Fruit fly (Drosophila melanogaster) whole organism, embryonic: ENCODE measurements around the gene kud.

ENCODE experiments used
- Ada2b ChIP-seq: fragments of 200-800 bp; sonication (Bioruptor generic); IDR thresholded peaks from 2 replicates; pipeline ENCODE4 v1.3.6; 2022; ENCODE audit warnings: missing biosample characterization, missing genetic modification characterization
- Atf6 ChIP-seq: fragments of 200-800 bp; sonication (Bioruptor generic); IDR thresholded peaks from 2 replicates; pipeline ENCODE4 v1.3.6; 2022; ENCODE audit warnings: missing biosample characterization, missing genetic modification characterization
- CG10274 ChIP-seq: fragments of 200-800 bp; sonication (Bioruptor generic); optimal IDR thresholded peaks from 3 replicates; lab custom pipeline; 2017; ENCODE audit warnings: missing biosample characterization, mild to moderate bottlenecking, missing genetic modification characterization
- CG11247 ChIP-seq: fragments of 200-800 bp; sonication (Bioruptor generic); IDR thresholded peaks from 2 replicates; pipeline ENCODE4 v1.3.6; 2022; ENCODE audit warnings: missing biosample characterization, missing genetic modification characterization
- CG14014 ChIP-seq: fragments of 200-800 bp; sonication (Bioruptor generic); IDR thresholded peaks from 2 replicates; pipeline ENCODE4 v1.3.6; 2022; ENCODE audit warnings: missing biosample characterization, missing genetic modification characterization
- CG14050 ChIP-seq: fragments of 200-800 bp; sonication (Bioruptor generic); IDR thresholded peaks from 3 replicates; pipeline ENCODE4 v1.3.6; 2022; ENCODE audit warnings: missing biosample characterization, missing genetic modification characterization
- CG14441 ChIP-seq: fragments of 200-800 bp; sonication (Bioruptor generic); IDR thresholded peaks from 2 replicates; pipeline ENCODE4 v1.3.6; 2022; ENCODE audit warnings: missing biosample characterization, missing genetic modification characterization
- CG15269 ChIP-seq: fragments of 200-800 bp; sonication (Bioruptor generic); optimal IDR thresholded peaks from 2 replicates; lab custom pipeline; 2018; ENCODE audit warnings: missing biosample characterization, mild to moderate bottlenecking, missing genetic modification characterization, moderate library complexity
- CG18011 ChIP-seq: fragments of 200-800 bp; sonication (Bioruptor generic); optimal IDR thresholded peaks from 2 replicates; lab custom pipeline; 2017; ENCODE audit warnings: missing biosample characterization, missing genetic modification characterization, mild to moderate bottlenecking, moderate library complexity, missing genotype
- CG2678 ChIP-seq: fragments of 200-800 bp; sonication (Bioruptor generic); optimal IDR thresholded peaks from 3 replicates; lab custom pipeline; 2019; ENCODE audit warnings: missing biosample characterization, mild to moderate bottlenecking, missing genetic modification characterization, moderate library complexity
- CG30403 ChIP-seq: fragments of 200-800 bp; sonication (Bioruptor generic); optimal IDR thresholded peaks from 3 replicates; lab custom pipeline; 2016; ENCODE audit warnings: missing biosample characterization, missing genetic modification characterization
- CG3281 ChIP-seq: fragments of 200-800 bp; sonication (Bioruptor generic); optimal IDR thresholded peaks from 3 replicates; lab custom pipeline; 2017; ENCODE audit warnings: missing biosample characterization, mild to moderate bottlenecking, missing genetic modification characterization
- CG33557 ChIP-seq: fragments of 200-800 bp; sonication (Bioruptor generic); optimal IDR thresholded peaks from 2 replicates; lab custom pipeline; 2019; ENCODE audit warnings: missing biosample characterization, mild to moderate bottlenecking, missing genetic modification characterization, moderate library complexity
- CG34376 ChIP-seq: fragments of 200-800 bp; sonication (Bioruptor generic); optimal IDR thresholded peaks from 2 replicates; lab custom pipeline; 2018; ENCODE audit warnings: missing biosample characterization, mild to moderate bottlenecking, missing genetic modification characterization
- CG42726 ChIP-seq: fragments of 200-800 bp; sonication (Bioruptor generic); IDR thresholded peaks from 2 replicates; pipeline ENCODE4 v1.3.6; 2022; ENCODE audit warnings: missing biosample characterization, missing genetic modification characterization; ENCODE audit not compliant: partially characterized antibody
- CG7372 ChIP-seq: fragments of 200-800 bp; sonication (Bioruptor generic); IDR thresholded peaks from 2 replicates; pipeline ENCODE4 v1.3.6; 2022; ENCODE audit warnings: missing biosample characterization, missing genetic modification characterization
- CG7745 ChIP-seq: fragments of 200-800 bp; sonication (Bioruptor generic); optimal IDR thresholded peaks from 2 replicates; lab custom pipeline; 2018; ENCODE audit warnings: missing biosample characterization, mild to moderate bottlenecking, missing genetic modification characterization, moderate library complexity
- CG7987 ChIP-seq: fragments of 200-800 bp; sonication (Bioruptor generic); optimal IDR thresholded peaks from 2 replicates; lab custom pipeline; 2018; ENCODE audit warnings: missing biosample characterization, mild to moderate bottlenecking, missing genetic modification characterization, moderate library complexity
- CG8944 ChIP-seq: fragments of 200-800 bp; sonication (Bioruptor generic); optimal IDR thresholded peaks from 3 replicates; lab custom pipeline; 2016; ENCODE audit warnings: missing biosample characterization, missing genetic modification characterization
- CG9215 ChIP-seq: fragments of 200-800 bp; sonication (Bioruptor generic); IDR thresholded peaks from 2 replicates; pipeline ENCODE4 v1.3.6; 2022; ENCODE audit warnings: missing biosample characterization, missing genetic modification characterization
- CG9932 ChIP-seq: fragments of 200-800 bp; sonication (Bioruptor generic); IDR thresholded peaks from 2 replicates; pipeline ENCODE4 v1.3.6; 2022; ENCODE audit warnings: missing biosample characterization, missing genetic modification characterization
- Ets65A ChIP-seq: fragments of 200-800 bp; sonication (Bioruptor generic); peaks from one replicate; lab custom pipeline; 2016; ENCODE audit warnings: missing biosample characterization, missing genetic modification characterization
- HHEX ChIP-seq: fragments of 200-800 bp; sonication (Bioruptor generic); optimal IDR thresholded peaks from 3 replicates; lab custom pipeline; 2017; ENCODE audit warnings: missing biosample characterization, mild to moderate bottlenecking, missing genetic modification characterization, missing genetic modification reagents
- Hmr ChIP-seq: fragments of 200-800 bp; sonication (Bioruptor generic); optimal IDR thresholded peaks from 3 replicates; lab custom pipeline; 2017; ENCODE audit warnings: mild to moderate bottlenecking, missing biosample characterization, missing genetic modification reagents, missing genetic modification characterization
- Hmx ChIP-seq: fragments of 200-800 bp; sonication (Bioruptor generic); optimal IDR thresholded peaks from 2 replicates; lab custom pipeline; 2016; ENCODE audit warnings: missing biosample characterization, missing genetic modification characterization
- Hr51 ChIP-seq, 2 experiments: fragments of 200-800 bp; sonication (Bioruptor generic); optimal IDR thresholded peaks; 2 replicates in 1 of 2; 3 replicates in 1 of 2; lab custom pipeline; 2016 to 2018; ENCODE audit warnings: missing biosample characterization in 2 of 2, missing genetic modification characterization in 2 of 2, mild to moderate bottlenecking in 1 of 2, moderate library complexity in 1 of 2
- MESR4 ChIP-seq: fragments of 200-800 bp; sonication (Bioruptor generic); optimal IDR thresholded peaks from 2 replicates; lab custom pipeline; 2018; ENCODE audit warnings: missing biosample characterization, mild to moderate bottlenecking, missing genetic modification characterization, moderate library complexity
- Med ChIP-seq: fragments of 200-800 bp; sonication (Bioruptor generic); peaks from one replicate; lab custom pipeline; 2016; ENCODE audit warnings: missing biosample characterization, missing genetic modification characterization, mild to moderate bottlenecking, inconsistent platforms, moderate library complexity
- NC2β ChIP-seq: fragments of 200-800 bp; sonication (Bioruptor generic); optimal IDR thresholded peaks from 2 replicates; lab custom pipeline; 2016; ENCODE audit warnings: missing biosample characterization, missing genetic modification characterization
- Ravus ChIP-seq: fragments of 200-800 bp; sonication (Bioruptor generic); IDR thresholded peaks from 2 replicates; pipeline ENCODE4 v1.3.6; 2022; ENCODE audit warnings: missing biosample characterization, missing genetic modification characterization
- Rx ChIP-seq: fragments of 200-800 bp; sonication (Bioruptor generic); IDR thresholded peaks from 2 replicates; pipeline ENCODE4 v1.3.6; 2022; ENCODE audit warnings: missing biosample characterization, missing genetic modification characterization
- Side ChIP-seq: fragments of 200-800 bp; sonication (Bioruptor generic); optimal IDR thresholded peaks from 2 replicates; lab custom pipeline; 2016; ENCODE audit warnings: missing biosample characterization, missing genetic modification characterization
- Taf1 ChIP-seq: fragments of 200-800 bp; sonication (Bioruptor generic); IDR thresholded peaks from 2 replicates; pipeline ENCODE4 v1.3.6; 2022; ENCODE audit warnings: missing biosample characterization, missing genetic modification characterization
- Trl ChIP-seq, 3 experiments: fragments of >200 bp in 2 of 3; fragments of 200-800 bp in 1 of 3; sonication (Bioruptor generic) in 1 of 3; optimal IDR thresholded peaks; 2 replicates in 1 of 3; 3 replicates in 2 of 3; lab custom pipeline; 2016 to 2017; ENCODE audit warnings: missing biosample characterization in 1 of 3, missing genetic modification characterization in 1 of 3
- crp ChIP-seq, 2 experiments: fragments of 200-800 bp; sonication (Bioruptor generic); optimal IDR thresholded peaks; 2 replicates in 1 of 2; 3 replicates in 1 of 2; lab custom pipeline; 2017; ENCODE audit warnings: missing biosample characterization in 2 of 2, missing genetic modification characterization in 2 of 2, mild to moderate bottlenecking in 1 of 2, moderate library complexity in 1 of 2
- cwo ChIP-seq: fragments of 200-800 bp; sonication (Bioruptor generic); optimal IDR thresholded peaks from 3 replicates; lab custom pipeline; 2017; ENCODE audit warnings: missing biosample characterization, missing genetic modification characterization, mild to moderate bottlenecking, moderate library complexity, missing genetic modification reagents
- grn ChIP-seq: fragments of 200-800 bp; sonication (Bioruptor generic); optimal IDR thresholded peaks from 3 replicates; lab custom pipeline; 2017; ENCODE audit warnings: missing biosample characterization, missing genetic modification characterization
- gsb ChIP-seq: fragments of 200-800 bp; sonication (Bioruptor generic); IDR thresholded peaks from 2 replicates; pipeline ENCODE4 v1.3.6; 2022; ENCODE audit warnings: missing biosample characterization, missing genetic modification characterization
- hkb ChIP-seq, 2 experiments: fragments of 200-800 bp in 1 of 2; fragments of >200 bp in 1 of 2; sonication (Bioruptor generic) in 1 of 2; IDR thresholded peaks in 1 of 2; optimal IDR thresholded peaks in 1 of 2; 2 replicates each; pipeline versions ENCODE4 v1.3.6 to Lab custom; 2017 to 2022; ENCODE audit warnings: missing biosample characterization in 1 of 2, missing genetic modification characterization in 1 of 2
- ind ChIP-seq: fragments of 200-800 bp; sonication (Bioruptor generic); optimal IDR thresholded peaks from 3 replicates; lab custom pipeline; 2016; ENCODE audit warnings: missing biosample characterization, missing genetic modification characterization
- lbe ChIP-seq: fragments of 200-800 bp; sonication (Bioruptor generic); optimal IDR thresholded peaks from 2 replicates; lab custom pipeline; 2016; ENCODE audit warnings: missing biosample characterization, mild to moderate bottlenecking, missing genetic modification characterization
- lilli ChIP-seq: fragments of 200-800 bp; sonication (Bioruptor generic); optimal IDR thresholded peaks from 3 replicates; lab custom pipeline; 2016; ENCODE audit warnings: missing biosample characterization, missing genetic modification characterization
- lmd ChIP-seq: fragments of 200-800 bp; sonication (Bioruptor generic); IDR thresholded peaks from 2 replicates; pipeline ENCODE4 v1.3.6; 2022; ENCODE audit warnings: missing biosample characterization, missing genetic modification characterization
- mam ChIP-seq: fragments of 200-800 bp; sonication (Bioruptor generic); optimal IDR thresholded peaks from 3 replicates; lab custom pipeline; 2016; ENCODE audit warnings: missing biosample characterization, missing genetic modification characterization
- otp ChIP-seq: fragments of 200-800 bp; sonication (Bioruptor generic); IDR thresholded peaks from 3 replicates; pipeline ENCODE4, ENCODE4 v1.3.6; 2022; ENCODE audit warnings: missing biosample characterization, missing genetic modification characterization
- pum ChIP-seq: fragments of 200-800 bp; sonication (Bioruptor generic); optimal IDR thresholded peaks from 2 replicates; lab custom pipeline; 2016; ENCODE audit warnings: missing biosample characterization, missing genetic modification characterization
- ranshi ChIP-seq: fragments of 200-800 bp; sonication (Bioruptor generic); IDR thresholded peaks from 2 replicates; pipeline ENCODE4 v1.3.6; 2022; ENCODE audit warnings: missing biosample characterization, missing genetic modification characterization
- repo ChIP-seq: fragments of 200-800 bp; sonication (Bioruptor generic); optimal IDR thresholded peaks from 2 replicates; lab custom pipeline; 2016; ENCODE audit warnings: missing biosample characterization, missing genetic modification characterization
- shn ChIP-seq: fragments of 200-800 bp; sonication (Bioruptor generic); optimal IDR thresholded peaks from 3 replicates; lab custom pipeline; 2016; ENCODE audit warnings: missing biosample characterization, missing genetic modification characterization
- vfl ChIP-seq: fragments of 200-800 bp; sonication (Bioruptor generic); optimal IDR thresholded peaks from 2 replicates; lab custom pipeline; 2016; ENCODE audit warnings: missing biosample characterization, missing genetic modification characterization

kud gene

dm6 chr3L:16885042-16885441 lies 40.3 kb upstream of the kud start:
- TF ChIP-seq CG18011: no peak
- peak; percentile 72 for TF ChIP-seq CG2678 (tag; lab: Kevin White, UChicago)
- no peak for TF ChIP-seq repo (GFP tag; lab: Kevin White, UChicago)
- TF ChIP-seq CG34376 (GFP tag; lab: Kevin White, UChicago): no peak
- 0 out of 2 replicates have a peak, but pooled peaks have one; percentile 45 for TF ChIP-seq ranshi (GFP tag; lab: Robert Waterston, UW)
- no peak for TF ChIP-seq Side (GFP tag; lab: Kevin White, UChicago)
- no peak for TF ChIP-seq Ravus (GFP tag; lab: Robert Waterston, UW)
- TF ChIP-seq CG8944 (GFP tag; lab: Kevin White, UChicago): no peak
- peak; percentile 25 for TF ChIP-seq CG30403 (GFP tag; lab: Kevin White, UChicago)
- 0 out of 2 replicates have a peak, but pooled peaks have one; percentile 12 for TF ChIP-seq CG9215 (GFP tag; lab: Robert Waterston, UW)
- no peak for TF ChIP-seq lbe (GFP tag; lab: Kevin White, UChicago)
- TF ChIP-seq Ada2b (GFP tag; lab: Robert Waterston, UW): peak; percentile 48; the same call in 1 of the 2 replicates
- TF ChIP-seq CG15269 (tag; lab: Kevin White, UChicago): peak; percentile 49
- TF ChIP-seq gsb (GFP tag; lab: Robert Waterston, UW): 0 out of 2 replicates have a peak, but pooled peaks have one; percentile 37
- TF ChIP-seq Med (GFP tag; lab: Kevin White, UChicago): peak; percentile 63
- TF ChIP-seq Hmr (GFP tag; lab: Kevin White, UChicago): peak; percentile 39
- TF ChIP-seq HHEX: peak; percentile 10
- no peak for TF ChIP-seq Rx
- TF ChIP-seq Ets65A (GFP tag; lab: Kevin White, UChicago): no peak
- TF ChIP-seq CG14050 (GFP tag; lab: Robert Waterston, UW): no peak
- TF ChIP-seq Atf6 (GFP tag; lab: Robert Waterston, UW): 0 out of 2 replicates have a peak, but pooled peaks have one; percentile 38
- no peak for TF ChIP-seq CG7987
- no peak for TF ChIP-seq crp (GFP tag; optimal IDR thresholded peaks at IDR 0.05; lab: Kevin White, UChicago)
- no peak for TF ChIP-seq vfl (GFP tag; lab: Kevin White, UChicago)
- no peak for TF ChIP-seq CG33557 (GFP tag; lab: Kevin White, UChicago)
- TF ChIP-seq lilli (GFP tag; lab: Kevin White, UChicago): peak; percentile 28
- no peak for TF ChIP-seq NC2β (GFP tag; lab: Kevin White, UChicago)
- peak; percentile 14 for TF ChIP-seq ind (GFP tag; lab: Kevin White, UChicago)
- peak; percentile 21 for TF ChIP-seq cwo (GFP tag; lab: Kevin White, UChicago)
- TF ChIP-seq hkb (optimal IDR thresholded peaks at IDR 0.05; lab: Kevin White, UChicago): no peak
- peak; percentile 59; the same call in 1 of the 2 replicates for TF ChIP-seq hkb (GFP tag; IDR thresholded peaks at IDR 0.05; lab: Robert Waterston, UW)
- no peak for TF ChIP-seq pum (GFP tag; lab: Kevin White, UChicago)
- TF ChIP-seq Hmx (GFP tag; lab: Kevin White, UChicago): no peak
- no peak for TF ChIP-seq shn (GFP tag; lab: Kevin White, UChicago)
- TF ChIP-seq CG3281 (GFP tag; lab: Kevin White, UChicago): peak; percentile 36
- 0 out of 2 replicates have a peak, but pooled peaks have one; percentile 11 for TF ChIP-seq CG11247 (GFP tag; lab: Robert Waterston, UW)
- TF ChIP-seq mam (GFP tag; lab: Kevin White, UChicago): peak; percentile 40
- 0 out of 2 replicates have a peak, but pooled peaks have one; percentile 9 for TF ChIP-seq Taf1
- TF ChIP-seq CG42726 (GFP tag; lab: Robert Waterston, UW): no peak
- TF ChIP-seq CG7745: no peak
- TF ChIP-seq CG14441: peak; percentile 62
- no peak for TF ChIP-seq MESR4 (GFP tag; lab: Kevin White, UChicago)
- no peak for TF ChIP-seq grn
- peak; percentile 59; the same call in 1 of the 2 replicates for TF ChIP-seq lmd (GFP tag; lab: Robert Waterston, UW)
- TF ChIP-seq CG7372 (GFP tag; lab: Robert Waterston, UW): peak; percentile 71
- peak in 1 of 2 experiments; percentile 44 for TF ChIP-seq Hr51 (GFP tag; optimal IDR thresholded peaks at IDR 0.05; lab: Kevin White, UChicago)
- TF ChIP-seq CG10274: no peak
- no peak for TF ChIP-seq Trl (optimal IDR thresholded peaks at IDR 0.05; lab: Kevin White, UChicago)
- TF ChIP-seq Trl (GFP tag; optimal IDR thresholded peaks at IDR 0.05; lab: Kevin White, UChicago): no peak
- TF ChIP-seq CG14014: peak; percentile 48; the same call in 1 of the 2 replicates
- no peak for TF ChIP-seq otp
- TF ChIP-seq CG9932 (GFP tag; lab: Robert Waterston, UW): peak; percentile 65
